Fruit fly (Drosophila melanogaster) whole organism, prepupa: ENCODE results near the gene ATPsynGL.

Experiments
- Blimp-1 ChIP-seq: fragments of 200-800 bp; sonication (Bioruptor generic); optimal IDR thresholded peaks from 3 replicates; lab custom pipeline; 2017; ENCODE audit warnings: missing biosample characterization, missing genetic modification characterization, mild to moderate bottlenecking, moderate library complexity, missing genetic modification reagents
- CG11762 ChIP-seq: fragments of 200-800 bp; sonication (Bioruptor generic); optimal IDR thresholded peaks from 3 replicates; lab custom pipeline; 2016; ENCODE audit warnings: missing biosample characterization, missing genetic modification characterization; ENCODE audit not compliant: insufficient read depth
- CG15336 ChIP-seq: fragments of 200-800 bp; sonication (Bioruptor generic); IDR thresholded peaks from 2 replicates; pipeline ENCODE4 v1.3.6; 2022; ENCODE audit warnings: missing biosample characterization, missing genetic modification characterization
- Gug ChIP-seq: fragments of 200-800 bp; sonication (Bioruptor generic); IDR thresholded peaks from 2 replicates; pipeline ENCODE4 v1.3.6; 2022; ENCODE audit warnings: missing biosample characterization, missing genetic modification characterization
- Hr38 ChIP-seq: sonication (Bioruptor generic); optimal IDR thresholded peaks from 2 replicates; lab custom pipeline; 2016; ENCODE audit warnings: missing biosample characterization, missing genetic modification characterization
- Hr39 ChIP-seq: fragments of 200-800 bp; sonication (Bioruptor generic); optimal IDR thresholded peaks from 2 replicates; lab custom pipeline; 2016; ENCODE audit warnings: missing biosample characterization, missing genetic modification characterization
- dsx ChIP-seq: fragments of 200-800 bp; optimal IDR thresholded peaks from 3 replicates; lab custom pipeline; 2019; ENCODE audit warnings: missing biosample characterization, mild to moderate bottlenecking, missing genetic modification characterization, moderate library complexity; ENCODE audit not compliant: poor library complexity, severe bottlenecking
- fd59A ChIP-seq: fragments of 200-800 bp; sonication (Bioruptor generic); optimal IDR thresholded peaks from 2 replicates; lab custom pipeline; 2017; ENCODE audit warnings: missing biosample characterization, mild to moderate bottlenecking, missing genetic modification characterization, missing genetic modification reagents

- TF ChIP-seq CG11762 = no peak
- TF ChIP-seq dsx (GFP tag; lab: Kevin White, UChicago) = peak; percentile 5
- no peak for TF ChIP-seq Gug (GFP tag; lab: Robert Waterston, UW)
- TF ChIP-seq Blimp-1 (GFP tag; lab: Kevin White, UChicago) = no peak
- no peak for TF ChIP-seq fd59A (GFP tag; lab: Kevin White, UChicago)
- TF ChIP-seq Hr38 (GFP tag; lab: Kevin White, UChicago) = no peak
- TF ChIP-seq CG15336 (GFP tag; lab: Robert Waterston, UW) = peak; percentile 53
- TF ChIP-seq Hr39 (GFP tag; lab: Kevin White, UChicago) = no peak
These were observed 7.5 kb downstream of the ATPsynGL start for dm6 chr2L:7754539-7754938.
